Fruit fly (Drosophila melanogaster) whole organism, embryonic: ENCODE data around the gene Muc68Ca.

Source experiments
- CG13424 ChIP-seq: fragments of 200-800 bp; sonication (Bioruptor generic); optimal IDR thresholded peaks from 2 replicates; lab custom pipeline; 2019; ENCODE audit warnings: missing biosample characterization, mild to moderate bottlenecking, missing genetic modification characterization, moderate library complexity
- CHES-1-like ChIP-seq: fragments of 200-800 bp; sonication (Bioruptor generic); optimal IDR thresholded peaks from 2 replicates; lab custom pipeline; 2016; ENCODE audit warnings: missing biosample characterization, missing genetic modification characterization
- Hey ChIP-seq: fragments of 200-800 bp; sonication (Bioruptor generic); optimal IDR thresholded peaks from 3 replicates; lab custom pipeline; 2018; ENCODE audit warnings: missing biosample characterization, mild to moderate bottlenecking, missing genetic modification characterization

- TF ChIP-seq Hey (tag; lab: Kevin White, UChicago) = no peak
- TF ChIP-seq CHES-1-like (GFP tag; lab: Kevin White, UChicago) = no peak
- TF ChIP-seq CG13424 (tag; lab: Kevin White, UChicago) = no peak
Observed at dm6 chr3L:11631092-11631491, 11.2 kb upstream of the Muc68Ca start, which contains the start of gene CG32091.
